Fruit fly (Drosophila melanogaster): ENCODE measurements around the gene CG2258.

The CG2258 gene

dm6 chrX:8057837-8058445, 44.0 kb downstream of the CG2258 start:
- TF ChIP-seq noc (tag; optimal IDR thresholded peaks at IDR 0.05) = no peak

dm6 chrX:8057299-8057730, 44.6 kb downstream of the CG2258 start:
- TF ChIP-seq noc (tag; optimal IDR thresholded peaks at IDR 0.05) = peak; percentile 61

dm6 chrX:8056597-8057228, 45.2 kb downstream of the CG2258 start:
- no peak for TF ChIP-seq noc (tag; optimal IDR thresholded peaks at IDR 0.05)

- TF ChIP-seq noc (tag; optimal IDR thresholded peaks at IDR 0.05) = no peak
Observed at dm6 chrX:8056084-8056483, 45.8 kb downstream of the CG2258 start.

dm6 chrX:8049292-8049691, 52.6 kb downstream of the CG2258 start:
- no peak for TF ChIP-seq noc (tag; optimal IDR thresholded peaks at IDR 0.05)

dm6 chrX:8046520-8046919, 55.4 kb downstream of the CG2258 start:
- TF ChIP-seq noc (tag; optimal IDR thresholded peaks at IDR 0.05) = no peak

All from whole organism, larva.